Worm (Caenorhabditis elegans): Measurements from ENCODE around the gene pitr-2.

DNA sequence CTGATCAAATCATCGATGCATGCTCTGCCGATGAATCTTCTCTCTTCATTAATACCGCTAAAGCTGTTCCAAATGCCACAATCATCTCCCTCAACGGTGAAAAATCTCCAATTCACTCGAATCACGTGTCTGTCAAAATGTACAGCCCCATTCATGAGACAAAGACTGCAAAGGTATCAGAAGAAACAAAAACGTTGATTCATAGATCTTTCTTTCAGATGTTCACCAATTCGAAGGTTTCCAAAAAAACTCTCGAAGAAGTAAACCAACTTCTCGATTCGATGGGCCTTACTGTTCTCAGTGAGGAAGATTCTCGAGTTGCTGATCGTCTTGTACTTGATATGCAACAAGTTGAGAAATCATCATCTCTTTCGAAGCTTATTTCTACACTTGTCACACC lies 40.8 kb downstream of the pitr-2 start:
- TF ChIP-seq elt-1 (tag; optimal IDR thresholded peaks at IDR 0.05) (no peak), fos-1 (tag; optimal IDR thresholded peaks at IDR 0.05) (no peak), lin-13 (GFP tag; optimal IDR thresholded peaks at IDR 0.05) (no peak), ZK546.5 (tag; optimal IDR thresholded peaks at IDR 0.05) (no peak), blmp-1 (tag; optimal IDR thresholded peaks at IDR 0.05; ENCODE audit: insufficient read depth) (no peak), mbf-1 (tag; optimal IDR thresholded peaks at IDR 0.05) (no peak), ztf-4 (tag; optimal IDR thresholded peaks at IDR 0.05) (no peak), ztf-1 (GFP tag; conservative IDR thresholded peaks at IDR 0.05) (no peak), ama-1 (optimal IDR thresholded peaks at IDR 0.05) (no peak), sma-3 (GFP tag; optimal IDR thresholded peaks at IDR 0.05) (no peak)

Data from whole organism, L2 larva.